2 fruit fly cellular contexts compared by ENCODE assay signal in the genomic region with DNA sequence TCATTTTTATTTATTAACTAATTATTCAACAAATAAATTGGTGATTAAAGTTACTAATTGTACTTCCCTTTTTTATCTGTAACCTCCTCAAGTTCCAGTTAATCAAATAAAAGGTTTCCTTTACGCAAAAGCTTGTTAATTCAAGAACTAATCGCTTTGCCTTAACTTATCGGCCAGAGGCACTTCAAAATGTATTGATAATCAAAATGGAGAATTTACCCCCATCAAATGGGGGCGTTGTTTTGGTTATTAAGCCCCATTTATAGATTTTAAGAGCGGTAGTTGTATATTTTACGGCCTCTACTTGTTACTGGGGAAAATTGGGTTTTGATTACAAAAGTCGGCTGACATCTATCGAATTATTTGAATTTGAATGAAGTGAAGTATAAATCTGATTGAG.
TF ChIP-seq lines count a peak whose summit lies in the region.

TSS of gene CG31091 (plus strand) at position 214 of the 400 bp plus-strand sequence.

- no peak for TF ChIP-seq CTCF in whole organism, embryonic (GFP tag; optimal IDR thresholded peaks at IDR 0.05; lab: Kevin White, UChicago)

TF ChIP-seq in whole organism, adult, 20 proteins besides CTCF, POLR2A, EP300 and RAD21:
- TF ChIP-seq kay (GFP tag; lab: Kevin White, UChicago; ENCODE audit: borderline replicate concordance) (peak; percentile 8), Crg-1 (GFP tag; optimal IDR thresholded peaks at IDR 0.05; lab: Kevin White, UChicago) (no peak)

TF ChIP-seq in whole organism, embryonic, 481 proteins besides CTCF, POLR2A, EP300 and RAD21:
- TF ChIP-seq CG10147 (GFP tag; optimal IDR thresholded peaks at IDR 0.05; lab: Kevin White, UChicago), result no peak
- no peak for TF ChIP-seq CG7271 (tag; optimal IDR thresholded peaks at IDR 0.05; lab: Kevin White, UChicago)
- no peak for TF ChIP-seq zf30C (GFP tag; optimal IDR thresholded peaks at IDR 0.05; lab: Kevin White, UChicago)
- TF ChIP-seq CG13424 (tag; optimal IDR thresholded peaks at IDR 0.05; lab: Kevin White, UChicago), result no peak
- no peak for TF ChIP-seq CG6689 (GFP tag; IDR thresholded peaks at IDR 0.05; lab: Robert Waterston, UW)
- no peak for TF ChIP-seq CG17186 (GFP tag; optimal IDR thresholded peaks at IDR 0.05; lab: Kevin White, UChicago)
- no peak for TF ChIP-seq CG10431 (GFP tag; optimal IDR thresholded peaks at IDR 0.05; lab: Kevin White, UChicago)
- TF ChIP-seq CG9437 (GFP tag; optimal IDR thresholded peaks at IDR 0.05; lab: Kevin White, UChicago), result no peak
- no peak for TF ChIP-seq Nf-YC (tag; optimal IDR thresholded peaks at IDR 0.05; lab: Kevin White, UChicago)
- TF ChIP-seq trh (GFP tag; optimal IDR thresholded peaks at IDR 0.05; lab: Kevin White, UChicago), result no peak
- no peak for TF ChIP-seq CG4424 (GFP tag; optimal IDR thresholded peaks at IDR 0.05; lab: Kevin White, UChicago)
- TF ChIP-seq CG15011 (GFP tag; optimal IDR thresholded peaks at IDR 0.05; lab: Kevin White, UChicago), result no peak
- no peak for TF ChIP-seq nerfin-2 (GFP tag; IDR thresholded peaks at IDR 0.05; lab: Robert Waterston, UW; ENCODE audit: partially characterized antibody)
- TF ChIP-seq yki (optimal IDR thresholded peaks at IDR 0.05; lab: Kevin White, UChicago), result no peak
- no peak for TF ChIP-seq al (GFP tag; IDR thresholded peaks at IDR 0.05; lab: Robert Waterston, UW)
- no peak for TF ChIP-seq CG30403 (GFP tag; optimal IDR thresholded peaks at IDR 0.05; lab: Kevin White, UChicago)
- no peak for TF ChIP-seq fd102C (GFP tag; optimal IDR thresholded peaks at IDR 0.05; lab: Kevin White, UChicago)
- TF ChIP-seq zfh1 (GFP tag; IDR thresholded peaks at IDR 0.05; lab: Robert Waterston, UW), result no peak
- TF ChIP-seq CG6765 (GFP tag; optimal IDR thresholded peaks at IDR 0.05; lab: Kevin White, UChicago), result no peak
- TF ChIP-seq wek (GFP tag; optimal IDR thresholded peaks at IDR 0.05; lab: Kevin White, UChicago), result no peak
- no peak for TF ChIP-seq B-H1 (GFP tag; IDR thresholded peaks at IDR 0.05; lab: Robert Waterston, UW)
- no peak for TF ChIP-seq jigr1 (GFP tag; IDR thresholded peaks at IDR 0.05; lab: Robert Waterston, UW)
- TF ChIP-seq vnd (GFP tag; IDR thresholded peaks at IDR 0.05; lab: Robert Waterston, UW; ENCODE audit: partially characterized antibody), result peak; percentile 42; the same call in 1 of the 3 replicates
- peak; percentile 96 for TF ChIP-seq exex (tag; optimal IDR thresholded peaks at IDR 0.05; lab: Kevin White, UChicago)
- TF ChIP-seq gro (GFP tag; optimal IDR thresholded peaks at IDR 0.05; lab: Kevin White, UChicago), result peak; percentile 2
- no peak for TF ChIP-seq CG15269 (tag; optimal IDR thresholded peaks at IDR 0.05; lab: Kevin White, UChicago)
- no peak for TF ChIP-seq tup (GFP tag; optimal IDR thresholded peaks at IDR 0.05; lab: Kevin White, UChicago)
- TF ChIP-seq sd (tag; optimal IDR thresholded peaks at IDR 0.05; lab: Kevin White, UChicago), result no peak
- TF ChIP-seq CG6813 (GFP tag; optimal IDR thresholded peaks at IDR 0.05; lab: Kevin White, UChicago), result no peak
- peak; percentile 85 for TF ChIP-seq sug (tag; optimal IDR thresholded peaks at IDR 0.05; lab: Kevin White, UChicago)
- TF ChIP-seq slp2 (GFP tag; optimal IDR thresholded peaks at IDR 0.05; lab: Kevin White, UChicago), result no peak
- no peak for TF ChIP-seq CG5953 (GFP tag; IDR thresholded peaks at IDR 0.05; lab: Robert Waterston, UW)
- no peak for TF ChIP-seq CG34224 (GFP tag; IDR thresholded peaks at IDR 0.05; lab: Robert Waterston, UW; ENCODE audit: partially characterized antibody)
- TF ChIP-seq TFAM (GFP tag; optimal IDR thresholded peaks at IDR 0.05; lab: Kevin White, UChicago), result no peak
- no peak for TF ChIP-seq fd64A (GFP tag; optimal IDR thresholded peaks at IDR 0.05; lab: Kevin White, UChicago)
- no peak for TF ChIP-seq cwo (GFP tag; optimal IDR thresholded peaks at IDR 0.05; lab: Kevin White, UChicago)
TF ChIP-seq in whole organism, embryonic: peak in this region for 4.

Comparison
In these comparisons a context has a peak if more than half of its experiments do, and no peak if none do; other contexts are left out.
1. Of the 1 proteins assayed by ChIP-seq in both whole organism, embryonic and whole organism, adult: peak only in whole organism, embryonic: none; only in whole organism, adult: kay; in both: none; in neither: 0.